Worm (Caenorhabditis elegans) whole organism, dauer: Measurements from ENCODE around the gene unc-34.

Source experiments
- unc-62 ChIP-seq: sonication (generic microtip); optimal IDR thresholded peaks from 2 replicates; lab custom pipeline; 2017; ENCODE audit warnings: missing biosample characterization, missing genetic modification reagents, missing genetic modification characterization

unc-34 gene

ce11 chrV:982281-982756 lies at the start of gene unc-34, which contains the start of gene Y50D4C.12:
unc-34 (plus strand) TSS chrV:982706.
Y50D4C.12 (plus strand) TSS chrV:982581.
- no peak for TF ChIP-seq unc-62

ce11 chrV:939341-939740 lies 43.2 kb upstream of the unc-34 start:
- TF ChIP-seq unc-62 = no peak

ce11 chrV:942556-942955 lies 40.0 kb upstream of the unc-34 start:
- TF ChIP-seq unc-62 = no peak

- no peak for TF ChIP-seq unc-62
Observed at ce11 chrV:945144-945543, 37.4 kb upstream of the unc-34 start, which contains the start of gene Y50D4C.3. Y50D4C.3 (minus strand) TSS chrV:945244.

ce11 chrV:945828-946227 lies 36.7 kb upstream of the unc-34 start:
- no peak for TF ChIP-seq unc-62

ce11 chrV:949084-949483 lies 33.4 kb upstream of the unc-34 start:
- TF ChIP-seq unc-62 = no peak

- no peak for TF ChIP-seq unc-62
Observed at ce11 chrV:949760-950159, 32.7 kb upstream of the unc-34 start, which contains the start of gene Y50D4C.6. Y50D4C.6 (minus strand) TSS chrV:949860.

ce11 chrV:964739-965283 lies 17.7 kb upstream of the unc-34 start, which contains the start of gene sqv-6:
sqv-6 (minus strand) TSS chrV:964789.
- no peak for TF ChIP-seq unc-62

ce11 chrV:966164-966563 lies 16.3 kb upstream of the unc-34 start:
- no peak for TF ChIP-seq unc-62

- no peak for TF ChIP-seq unc-62
Observed at ce11 chrV:969005-969562, 13.4 kb upstream of the unc-34 start.

- no peak for TF ChIP-seq unc-62
Observed at ce11 chrV:975184-975583, 7.3 kb upstream of the unc-34 start.

- TF ChIP-seq unc-62 = no peak
Observed at ce11 chrV:976498-977063, 5.9 kb upstream of the unc-34 start.

ce11 chrV:977853-978252 lies 4.7 kb upstream of the unc-34 start:
- TF ChIP-seq unc-62 = no peak

- TF ChIP-seq unc-62 = no peak
Observed at ce11 chrV:978617-979016, 3.9 kb upstream of the unc-34 start.

- TF ChIP-seq unc-62 = no peak
Observed at ce11 chrV:979698-980097, 2.8 kb upstream of the unc-34 start.

- no peak for TF ChIP-seq unc-62
Observed at ce11 chrV:983120-983519, 614 bp downstream of the unc-34 start.

- no peak for TF ChIP-seq unc-62
Observed at ce11 chrV:990300-990699, 7.8 kb downstream of the unc-34 start.

ce11 chrV:995635-996034 lies 13.1 kb downstream of the unc-34 start:
- no peak for TF ChIP-seq unc-62
